Worm (Caenorhabditis elegans) whole organism, L3 larva: ENCODE results near the gene lgc-27.

Source experiments
- ZK546.5 ChIP-seq: sonication (generic microtip); optimal IDR thresholded peaks from 2 replicates; lab custom pipeline; 2017; ENCODE audit warnings: missing biosample characterization, missing genetic modification characterization
- ama-1 ChIP-seq: fragments of 150-350 bp; optimal IDR thresholded peaks from 2 replicates; lab custom pipeline; 2018
- ceh-28 ChIP-seq: fragments of 150-350 bp; optimal IDR thresholded peaks from 2 replicates; lab custom pipeline; 2014; ENCODE audit warnings: missing biosample characterization, missing genetic modification reagents, missing genetic modification characterization
- ceh-82 ChIP-seq: fragments of 150-350 bp; optimal IDR thresholded peaks from 2 replicates; lab custom pipeline; 2014; ENCODE audit warnings: missing biosample characterization, missing genetic modification characterization
- elt-3 ChIP-seq, 3 experiments: fragments of 150-350 bp in 1 of 3; sonication (generic microtip) in 2 of 3; optimal IDR thresholded peaks; 2 replicates in 2 of 3; 4 replicates in 1 of 3; lab custom pipeline; 2014 to 2017; ENCODE audit warnings: missing biosample characterization in 3 of 3, missing genetic modification characterization in 3 of 3
- fkh-2 ChIP-seq: fragments of 150-350 bp; optimal IDR thresholded peaks from 2 replicates; lab custom pipeline; 2014; ENCODE audit warnings: missing biosample characterization, missing genetic modification reagents, missing genetic modification characterization
- fos-1 ChIP-seq: fragments of 150-350 bp; optimal IDR thresholded peaks from 2 replicates; lab custom pipeline; 2014; ENCODE audit warnings: missing biosample characterization, missing genetic modification characterization
- nhr-11 ChIP-seq: fragments of 150-350 bp; optimal IDR thresholded peaks from 2 replicates; lab custom pipeline; 2014; ENCODE audit warnings: missing biosample characterization, missing genetic modification characterization
- nhr-77 ChIP-seq: fragments of 150-350 bp; optimal IDR thresholded peaks from 2 replicates; lab custom pipeline; 2014; ENCODE audit warnings: missing biosample characterization, missing genetic modification characterization
- tbx-2 ChIP-seq: sonication (generic microtip); optimal IDR thresholded peaks from 2 replicates; lab custom pipeline; 2016; ENCODE audit warnings: mild to moderate bottlenecking, missing genetic modification characterization, missing compliant biosample characterization
- unc-39 ChIP-seq: sonication (generic microtip); optimal IDR thresholded peaks from 4 replicates; lab custom pipeline; 2017; ENCODE audit warnings: missing biosample characterization, missing genetic modification characterization
- unc-62 ChIP-seq: fragments of 150-350 bp; sonication (generic microtip); optimal IDR thresholded peaks from 4 replicates; lab custom pipeline; 2014; ENCODE audit warnings: missing biosample characterization, missing genetic modification reagents, missing genetic modification characterization

ce11 chrII:4617990-4618389 lies 30.9 kb upstream of the lgc-27 start, which contains the start of gene clec-137:
- TF ChIP-seq ama-1 (lab: Kevin White, UChicago) (no peak), ceh-28 (tag; lab: Kevin White, UChicago) (no peak), fos-1 (no peak), nhr-77 (tag; lab: Kevin White, UChicago) (no peak), tbx-2 (no peak), unc-62 (GFP tag; lab: Kevin White, UChicago) (no peak), ZK546.5 (tag; lab: Kevin White, UChicago) (no peak), unc-39 (tag; lab: Kevin White, UChicago) (no peak), ceh-82 (no peak), nhr-11 (tag; lab: Kevin White, UChicago) (no peak), fkh-2 (tag; lab: Kevin White, UChicago) (no peak), elt-3 (tag; optimal IDR thresholded peaks at IDR 0.05; lab: Kevin White, UChicago) (no peak)
